Fruit fly (Drosophila melanogaster): Measurements from ENCODE around the gene CG13075.
A peak's percentile ranks its signal among the peaks of the same experiment; 100 is the strongest.

The CG13075 gene

dm6 chr3L:16049955-16050886, 33.6 kb upstream of the CG13075 start:
- TF ChIP-seq Hr96 (GFP tag; optimal IDR thresholded peaks at IDR 0.05), result peak; percentile 13
- peak; percentile 79 for TF ChIP-seq Mnt (GFP tag; optimal IDR thresholded peaks at IDR 0.05)
- TF ChIP-seq CG5204 (GFP tag; optimal IDR thresholded peaks at IDR 0.05), result no peak
- TF ChIP-seq cic (GFP tag; optimal IDR thresholded peaks at IDR 0.05), result peak; percentile 93
- peak; percentile 78 for TF ChIP-seq CG11617 (GFP tag; optimal IDR thresholded peaks at IDR 0.05)
- no peak for TF ChIP-seq toe (GFP tag; optimal IDR thresholded peaks at IDR 0.05)
- peak; percentile 47 for TF ChIP-seq kay (GFP tag; ENCODE audit: borderline replicate concordance)
- TF ChIP-seq ovo (GFP tag; optimal IDR thresholded peaks at IDR 0.05), result peak; percentile 48
- TF ChIP-seq CG14711 (tag; optimal IDR thresholded peaks at IDR 0.05), result peak; percentile 33
- peak; percentile 23 for TF ChIP-seq CG7045 (GFP tag; optimal IDR thresholded peaks at IDR 0.05)
- no peak for TF ChIP-seq cnc (optimal IDR thresholded peaks at IDR 0.05)
- TF ChIP-seq tj (GFP tag; optimal IDR thresholded peaks at IDR 0.05), result peak; percentile 17
- TF ChIP-seq pad (GFP tag; optimal IDR thresholded peaks at IDR 0.05), result peak; percentile 21
- TF ChIP-seq CG7101 (tag; optimal IDR thresholded peaks at IDR 0.05), result peak; percentile 38
- no peak for TF ChIP-seq bab1 (GFP tag; optimal IDR thresholded peaks at IDR 0.05)
- peak; percentile 39 for TF ChIP-seq Clk (GFP tag; optimal IDR thresholded peaks at IDR 0.05)
- peak; percentile 75 for TF ChIP-seq CG12768 (GFP tag; optimal IDR thresholded peaks at IDR 0.05)
- peak; percentile 19 for TF ChIP-seq CG1620 (GFP tag; optimal IDR thresholded peaks at IDR 0.05)
- peak; percentile 47 for TF ChIP-seq Crg-1 (GFP tag; optimal IDR thresholded peaks at IDR 0.05)
- TF ChIP-seq CG33017 (tag; optimal IDR thresholded peaks at IDR 0.05), result peak; percentile 82

dm6 chr3L:16050887-16051258, 32.9 kb upstream of the CG13075 start, which contains the start of gene Diap1:
Gene Diap1 (minus strand): TSS chr3L:16051034.
- no peak for TF ChIP-seq Crg-1 (GFP tag; optimal IDR thresholded peaks at IDR 0.05)
- TF ChIP-seq Hr96 (GFP tag; optimal IDR thresholded peaks at IDR 0.05), result no peak
- no peak for TF ChIP-seq CG11617 (GFP tag; optimal IDR thresholded peaks at IDR 0.05)
- no peak for TF ChIP-seq pad (GFP tag; optimal IDR thresholded peaks at IDR 0.05)
- TF ChIP-seq Clk (GFP tag; optimal IDR thresholded peaks at IDR 0.05), result no peak
- TF ChIP-seq CG7045 (GFP tag; optimal IDR thresholded peaks at IDR 0.05), result no peak
- peak; percentile 44 for TF ChIP-seq toe (GFP tag; optimal IDR thresholded peaks at IDR 0.05)
- no peak for TF ChIP-seq CG14711 (tag; optimal IDR thresholded peaks at IDR 0.05)
- TF ChIP-seq CG5204 (GFP tag; optimal IDR thresholded peaks at IDR 0.05), result no peak
- no peak for TF ChIP-seq tj (GFP tag; optimal IDR thresholded peaks at IDR 0.05)
- no peak for TF ChIP-seq CG1620 (GFP tag; optimal IDR thresholded peaks at IDR 0.05)
- no peak for TF ChIP-seq CG12768 (GFP tag; optimal IDR thresholded peaks at IDR 0.05)
- TF ChIP-seq cnc (optimal IDR thresholded peaks at IDR 0.05), result no peak
- TF ChIP-seq CG33017 (tag; optimal IDR thresholded peaks at IDR 0.05), result no peak
- peak; percentile 33 for TF ChIP-seq bab1 (GFP tag; optimal IDR thresholded peaks at IDR 0.05)
- no peak for TF ChIP-seq cic (GFP tag; optimal IDR thresholded peaks at IDR 0.05)
- TF ChIP-seq Mnt (GFP tag; optimal IDR thresholded peaks at IDR 0.05), result peak; percentile 35
- no peak for TF ChIP-seq ovo (GFP tag; optimal IDR thresholded peaks at IDR 0.05)
- no peak for TF ChIP-seq CG7101 (tag; optimal IDR thresholded peaks at IDR 0.05)
- peak; percentile 89 for TF ChIP-seq kay (GFP tag; ENCODE audit: borderline replicate concordance)

- no peak for TF ChIP-seq cic (GFP tag; optimal IDR thresholded peaks at IDR 0.05)
- TF ChIP-seq Hr96 (GFP tag; optimal IDR thresholded peaks at IDR 0.05), result peak; percentile 56
- peak; percentile 24 for TF ChIP-seq CG1620 (GFP tag; optimal IDR thresholded peaks at IDR 0.05)
- TF ChIP-seq CG33017 (tag; optimal IDR thresholded peaks at IDR 0.05), result no peak
- peak; percentile 22 for TF ChIP-seq CG5204 (GFP tag; optimal IDR thresholded peaks at IDR 0.05)
- no peak for TF ChIP-seq pad (GFP tag; optimal IDR thresholded peaks at IDR 0.05)
- TF ChIP-seq CG12768 (GFP tag; optimal IDR thresholded peaks at IDR 0.05), result no peak
- TF ChIP-seq tj (GFP tag; optimal IDR thresholded peaks at IDR 0.05), result no peak
- peak; percentile 38 for TF ChIP-seq CG7101 (tag; optimal IDR thresholded peaks at IDR 0.05)
- peak; percentile 29 for TF ChIP-seq Mnt (GFP tag; optimal IDR thresholded peaks at IDR 0.05)
- TF ChIP-seq CG14711 (tag; optimal IDR thresholded peaks at IDR 0.05), result peak; percentile 27
- no peak for TF ChIP-seq CG11617 (GFP tag; optimal IDR thresholded peaks at IDR 0.05)
- peak; percentile 29 for TF ChIP-seq toe (GFP tag; optimal IDR thresholded peaks at IDR 0.05)
- peak; percentile 60 for TF ChIP-seq kay (GFP tag; ENCODE audit: borderline replicate concordance)
- no peak for TF ChIP-seq Clk (GFP tag; optimal IDR thresholded peaks at IDR 0.05)
- TF ChIP-seq cnc (optimal IDR thresholded peaks at IDR 0.05), result no peak
- TF ChIP-seq CG7045 (GFP tag; optimal IDR thresholded peaks at IDR 0.05), result no peak
- peak; percentile 33 for TF ChIP-seq bab1 (GFP tag; optimal IDR thresholded peaks at IDR 0.05)
- no peak for TF ChIP-seq Crg-1 (GFP tag; optimal IDR thresholded peaks at IDR 0.05)
- no peak for TF ChIP-seq ovo (GFP tag; optimal IDR thresholded peaks at IDR 0.05)
Measured at dm6 chr3L:16051719-16052122, 32.1 kb upstream of the CG13075 start, which contains the start of gene Mbs. Gene Mbs (plus strand): TSS chr3L:16051959.

dm6 chr3L:16052145-16053025, 31.4 kb upstream of the CG13075 start:
- TF ChIP-seq ovo (GFP tag; optimal IDR thresholded peaks at IDR 0.05) (no peak), pad (GFP tag; optimal IDR thresholded peaks at IDR 0.05) (no peak), CG7101 (tag; optimal IDR thresholded peaks at IDR 0.05) (no peak), toe (GFP tag; optimal IDR thresholded peaks at IDR 0.05) (no peak), tj (GFP tag; optimal IDR thresholded peaks at IDR 0.05) (peak; percentile 17), CG12768 (GFP tag; optimal IDR thresholded peaks at IDR 0.05) (peak; percentile 94), CG7045 (GFP tag; optimal IDR thresholded peaks at IDR 0.05) (no peak), CG5204 (GFP tag; optimal IDR thresholded peaks at IDR 0.05) (no peak), CG11617 (GFP tag; optimal IDR thresholded peaks at IDR 0.05) (no peak), CG1620 (GFP tag; optimal IDR thresholded peaks at IDR 0.05) (no peak), Crg-1 (GFP tag; optimal IDR thresholded peaks at IDR 0.05) (no peak), CG33017 (tag; optimal IDR thresholded peaks at IDR 0.05) (no peak), cnc (optimal IDR thresholded peaks at IDR 0.05) (no peak), kay (GFP tag; ENCODE audit: borderline replicate concordance) (peak; percentile 42), cic (GFP tag; optimal IDR thresholded peaks at IDR 0.05) (peak; percentile 63), Clk (GFP tag; optimal IDR thresholded peaks at IDR 0.05) (no peak), bab1 (GFP tag; optimal IDR thresholded peaks at IDR 0.05) (no peak), CG14711 (tag; optimal IDR thresholded peaks at IDR 0.05) (no peak), Hr96 (GFP tag; optimal IDR thresholded peaks at IDR 0.05) (no peak)

Measured in whole organism, adult.